Fruit fly (Drosophila melanogaster): Measurements from ENCODE around the gene CG43131.

The CG43131 gene

dm6 chr3R:5109078-5109477 is at the start of gene CG43131:
Gene CG43131, minus strand, starts transcription at chr3R:5109178.
- TF ChIP-seq tai (GFP tag; optimal IDR thresholded peaks at IDR 0.05) (no peak), ey (GFP tag; optimal IDR thresholded peaks at IDR 0.05) (no peak), Myc (optimal IDR thresholded peaks at IDR 0.05) (no peak), woc (GFP tag; optimal IDR thresholded peaks at IDR 0.05) (no peak), dsf (GFP tag; optimal IDR thresholded peaks at IDR 0.05; ENCODE audit: borderline replicate concordance) (no peak), Hr78 (GFP tag; optimal IDR thresholded peaks at IDR 0.05) (no peak), sage (GFP tag; optimal IDR thresholded peaks at IDR 0.05) (no peak), Abd-B (GFP tag; optimal IDR thresholded peaks at IDR 0.05) (no peak), CrebA (GFP tag; optimal IDR thresholded peaks at IDR 0.05; ENCODE audit: borderline replicate concordance) (no peak)

DNA sequence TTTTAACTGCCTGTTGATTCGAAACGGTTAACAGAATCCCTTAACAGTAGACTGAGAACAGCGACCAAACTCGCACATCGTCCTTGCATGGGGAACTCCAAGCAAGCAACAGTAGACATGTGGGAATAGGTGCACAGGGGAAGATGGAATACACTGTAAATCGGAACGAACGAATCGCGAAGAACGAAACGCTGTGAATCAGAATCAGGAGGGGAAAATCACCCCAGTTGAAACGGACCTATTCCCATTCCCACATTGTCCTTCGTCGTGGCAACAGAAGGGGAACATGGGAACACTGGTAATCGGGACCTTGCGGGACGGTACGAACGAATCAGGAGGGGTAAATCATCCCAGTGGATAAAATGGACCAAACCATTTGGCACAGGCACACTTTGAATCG is 41.5 kb upstream of the CG43131 start, which contains the start of gene dpr16:
Gene dpr16 (plus strand): TSS at position 386 of the 400 bp plus-strand sequence.
- no peak for TF ChIP-seq usp (GFP tag; optimal IDR thresholded peaks at IDR 0.05)
- no peak for TF ChIP-seq Hr83 (GFP tag; optimal IDR thresholded peaks at IDR 0.05; ENCODE audit: poor library complexity, severe bottlenecking)
- TF ChIP-seq Dif (GFP tag; optimal IDR thresholded peaks at IDR 0.05; ENCODE audit: partially characterized antibody) = peak; percentile 84
- peak; percentile 55 for TF ChIP-seq Myc (optimal IDR thresholded peaks at IDR 0.05)
- peak; percentile 2 to 42 for TF ChIP-seq dl (GFP tag; optimal IDR thresholded peaks at IDR 0.05; ENCODE audit: insufficient read depth in 1 of 2, partially characterized antibody in 2 of 2)
- TF ChIP-seq Vsx2 (GFP tag; optimal IDR thresholded peaks at IDR 0.05; ENCODE audit: partially characterized antibody) = peak; percentile 80

DNA sequence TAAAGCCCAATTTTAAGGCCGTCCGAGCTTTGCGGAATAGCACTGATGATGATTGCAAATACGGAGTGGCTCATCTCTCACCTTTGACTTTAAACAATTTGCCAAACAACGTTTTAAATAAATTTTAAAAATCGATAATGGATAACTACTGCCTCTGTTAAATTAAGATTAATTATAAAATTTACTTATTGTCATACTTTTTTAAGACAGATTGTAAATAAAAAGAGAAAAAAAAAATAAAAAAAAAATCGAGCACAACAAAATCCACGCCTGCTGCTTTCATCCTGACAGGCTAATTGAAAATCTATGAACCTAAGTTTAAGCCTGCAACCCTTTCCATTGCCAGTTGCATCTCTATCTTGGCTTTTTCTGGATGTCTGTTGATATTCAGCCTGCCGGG is 29.9 kb upstream of the CG43131 start, which contains the start of gene CG12589:
Gene CG12589 (minus strand): TSS at position 101 of the 400 bp plus-strand sequence.
- TF ChIP-seq Dfd (GFP tag; optimal IDR thresholded peaks at IDR 0.05) (no peak), woc (GFP tag; optimal IDR thresholded peaks at IDR 0.05) (no peak), CG32264 (GFP tag; optimal IDR thresholded peaks at IDR 0.05) (no peak), dsf (GFP tag; optimal IDR thresholded peaks at IDR 0.05; ENCODE audit: borderline replicate concordance) (no peak), pan (optimal IDR thresholded peaks at IDR 0.05) (no peak), Myc (optimal IDR thresholded peaks at IDR 0.05) (no peak)

dm6 chr3R:5127790-5128243 is 18.8 kb upstream of the CG43131 start, which contains the start of gene RabGGTa:
Gene RabGGTa, plus strand, starts transcription at chr3R:5128087.
- TF ChIP-seq fru (GFP tag; optimal IDR thresholded peaks at IDR 0.05) (peak; percentile 66), brk (GFP tag; optimal IDR thresholded peaks at IDR 0.05) (no peak), CrebA (GFP tag; optimal IDR thresholded peaks at IDR 0.05; ENCODE audit: borderline replicate concordance) (no peak), CG9705 (GFP tag; optimal IDR thresholded peaks at IDR 0.05) (peak; percentile 11), OdsH (GFP tag; optimal IDR thresholded peaks at IDR 0.05) (peak; percentile 33), psq (GFP tag; optimal IDR thresholded peaks at IDR 0.05) (no peak), GATAd (GFP tag; optimal IDR thresholded peaks at IDR 0.05) (peak; percentile 25), Dfd (GFP tag; optimal IDR thresholded peaks at IDR 0.05) (no peak), Rel (GFP tag; optimal IDR thresholded peaks at IDR 0.05) (no peak), Rel (tag; optimal IDR thresholded peaks at IDR 0.05) (no peak), Hr83 (GFP tag; optimal IDR thresholded peaks at IDR 0.05; ENCODE audit: poor library complexity, severe bottlenecking) (no peak), N (GFP tag; optimal IDR thresholded peaks at IDR 0.05) (no peak), lola (GFP tag; optimal IDR thresholded peaks at IDR 0.05) (no peak), HLH106 (tag; optimal IDR thresholded peaks at IDR 0.05) (peak; percentile 68), h (GFP tag; optimal IDR thresholded peaks at IDR 0.05) (peak; percentile 51), br (GFP tag; optimal IDR thresholded peaks at IDR 0.05) (peak; percentile 35), Myc (optimal IDR thresholded peaks at IDR 0.05) (no peak), rgr (GFP tag; optimal IDR thresholded peaks at IDR 0.05) (peak; percentile 40), Dif (GFP tag; optimal IDR thresholded peaks at IDR 0.05; ENCODE audit: partially characterized antibody) (no peak), Sp1 (GFP tag; optimal IDR thresholded peaks at IDR 0.05) (peak; percentile 54), Hnf4 (GFP tag; optimal IDR thresholded peaks at IDR 0.05) (no peak), Jra (GFP tag; optimal IDR thresholded peaks at IDR 0.05) (peak; percentile 53), dl (GFP tag; optimal IDR thresholded peaks at IDR 0.05; ENCODE audit: insufficient read depth in 1 of 2, partially characterized antibody in 2 of 2) (no peak), Mio (GFP tag; optimal IDR thresholded peaks at IDR 0.05) (no peak), dmrt93B (GFP tag; optimal IDR thresholded peaks at IDR 0.05) (peak; percentile 22), Hr78 (GFP tag; optimal IDR thresholded peaks at IDR 0.05) (no peak), sv (GFP tag; optimal IDR thresholded peaks at IDR 0.05) (no peak), pan (optimal IDR thresholded peaks at IDR 0.05) (no peak), usp (GFP tag; optimal IDR thresholded peaks at IDR 0.05) (no peak), CG32264 (GFP tag; optimal IDR thresholded peaks at IDR 0.05) (no peak), foxo (GFP tag; optimal IDR thresholded peaks at IDR 0.05) (peak in 1 of 2 experiments; percentile 51), sage (GFP tag; optimal IDR thresholded peaks at IDR 0.05) (no peak), Vsx2 (GFP tag; optimal IDR thresholded peaks at IDR 0.05; ENCODE audit: partially characterized antibody) (no peak), jim (GFP tag; optimal IDR thresholded peaks at IDR 0.05) (no peak), Abd-B (GFP tag; optimal IDR thresholded peaks at IDR 0.05) (no peak), ey (GFP tag; optimal IDR thresholded peaks at IDR 0.05) (peak; percentile 45), tai (GFP tag; optimal IDR thresholded peaks at IDR 0.05) (peak; percentile 40), dsf (GFP tag; optimal IDR thresholded peaks at IDR 0.05; ENCODE audit: borderline replicate concordance) (no peak), woc (GFP tag; optimal IDR thresholded peaks at IDR 0.05) (peak; percentile 24)

All from whole organism, wandering third instar larva.